Fruit fly (Drosophila melanogaster) whole organism, pupa: ENCODE measurements around the gene CG8630.

Experiments used
- CG10348 ChIP-seq: fragments of 200-800 bp; sonication (Bioruptor generic); IDR thresholded peaks from 2 replicates; pipeline ENCODE4 v1.3.6; 2022; ENCODE audit warnings: missing biosample characterization, missing genetic modification characterization
- CG12605 ChIP-seq: fragments of 200-800 bp; sonication (Bioruptor generic); IDR thresholded peaks from 2 replicates; pipeline ENCODE4 v1.3.6; 2022; ENCODE audit warnings: missing biosample characterization, missing genetic modification characterization
- CG13204 ChIP-seq: fragments of 200-800 bp; sonication (Bioruptor generic); optimal IDR thresholded peaks from 2 replicates; lab custom pipeline; 2018; ENCODE audit warnings: missing biosample characterization, mild to moderate bottlenecking, missing genetic modification characterization, moderate library complexity
- CG14655 ChIP-seq: fragments of 200-800 bp; sonication (Bioruptor generic); optimal IDR thresholded peaks from 3 replicates; lab custom pipeline; 2017; ENCODE audit warnings: mild to moderate bottlenecking, missing biosample characterization, missing genetic modification reagents, missing genetic modification characterization
- CG15710 ChIP-seq: fragments of 200-800 bp; sonication (Bioruptor generic); optimal IDR thresholded peaks from 2 replicates; lab custom pipeline; 2018; ENCODE audit warnings: missing biosample characterization, mild to moderate bottlenecking, missing genetic modification characterization, moderate library complexity
- CG17806 ChIP-seq: fragments of 200-800 bp; sonication (Bioruptor generic); optimal IDR thresholded peaks from 2 replicates; lab custom pipeline; 2018; ENCODE audit warnings: missing biosample characterization, mild to moderate bottlenecking, missing genetic modification characterization, moderate library complexity
- CG32121 ChIP-seq: fragments of 200-800 bp; sonication (Bioruptor generic); IDR thresholded peaks from 2 replicates; pipeline ENCODE4 v1.3.6; 2022; ENCODE audit warnings: missing biosample characterization, missing genetic modification characterization
- CG34367 ChIP-seq: fragments of 200-800 bp; sonication (Bioruptor generic); optimal IDR thresholded peaks from 2 replicates; lab custom pipeline; 2018; ENCODE audit warnings: missing biosample characterization, mild to moderate bottlenecking, missing genetic modification characterization
- CG4496 ChIP-seq: fragments of 200-800 bp; sonication (Bioruptor generic); IDR thresholded peaks from 3 replicates; pipeline ENCODE4 v1.3.6; 2022; ENCODE audit warnings: missing biosample characterization, missing genetic modification characterization
- CG8159 ChIP-seq: fragments of 200-800 bp; sonication (Bioruptor generic); optimal IDR thresholded peaks from 3 replicates; lab custom pipeline; 2018; ENCODE audit warnings: missing biosample characterization, mild to moderate bottlenecking, missing genetic modification characterization, moderate library complexity
- CG8301 ChIP-seq: fragments of 200-800 bp; sonication (Bioruptor generic); optimal IDR thresholded peaks from 2 replicates; lab custom pipeline; 2018; ENCODE audit warnings: missing biosample characterization, mild to moderate bottlenecking, missing genetic modification characterization
- CG9948 ChIP-seq: fragments of 200-800 bp; sonication (Bioruptor generic); optimal IDR thresholded peaks from 2 replicates; lab custom pipeline; 2018; ENCODE audit warnings: missing biosample characterization, mild to moderate bottlenecking, missing genetic modification characterization, moderate library complexity
- D1 ChIP-seq: fragments of 200-800 bp; sonication (Bioruptor generic); optimal IDR thresholded peaks from 2 replicates; lab custom pipeline; 2018; ENCODE audit warnings: missing biosample characterization, mild to moderate bottlenecking, missing genetic modification characterization, moderate library complexity
- EcR ChIP-seq: fragments of 200-800 bp; sonication (Bioruptor generic); optimal IDR thresholded peaks from 3 replicates; lab custom pipeline; 2019; ENCODE audit warnings: missing biosample characterization, missing genetic modification characterization, mild to moderate bottlenecking, moderate library complexity, missing genetic modification reagents
- Ets98B ChIP-seq: fragments of 200-800 bp; sonication (Bioruptor generic); IDR thresholded peaks from 2 replicates; pipeline ENCODE4 v1.3.6; 2022; ENCODE audit warnings: missing biosample characterization, missing genetic modification characterization
- Pif1A ChIP-seq: fragments of 200-800 bp; sonication (Bioruptor generic); optimal IDR thresholded peaks from 3 replicates; lab custom pipeline; 2016; ENCODE audit warnings: missing biosample characterization, missing genetic modification characterization
- Pif1B ChIP-seq: fragments of 200-800 bp; sonication (Bioruptor generic); optimal IDR thresholded peaks from 3 replicates; lab custom pipeline; 2016; ENCODE audit warnings: missing biosample characterization, missing genetic modification characterization
- Snoo ChIP-seq: fragments of 200-800 bp; sonication (Bioruptor generic); optimal IDR thresholded peaks from 3 replicates; lab custom pipeline; 2017; ENCODE audit warnings: missing biosample characterization, mild to moderate bottlenecking, missing genetic modification characterization, inconsistent platforms
- fd96Ca ChIP-seq: fragments of 200-800 bp; sonication (Bioruptor generic); IDR thresholded peaks from 3 replicates; pipeline ENCODE4 v1.3.6; 2022; ENCODE audit warnings: missing biosample characterization, missing genetic modification characterization
- gl ChIP-seq: fragments of 200-800 bp; sonication (Bioruptor generic); optimal IDR thresholded peaks from 2 replicates; lab custom pipeline; 2018; ENCODE audit warnings: missing biosample characterization, mild to moderate bottlenecking, missing genetic modification characterization
- rn ChIP-seq: fragments of 200-800 bp; sonication (Bioruptor generic); IDR thresholded peaks from 2 replicates; pipeline ENCODE4 v1.3.6; 2022; ENCODE audit warnings: missing biosample characterization, missing genetic modification characterization

The CG8630 gene

DNA sequence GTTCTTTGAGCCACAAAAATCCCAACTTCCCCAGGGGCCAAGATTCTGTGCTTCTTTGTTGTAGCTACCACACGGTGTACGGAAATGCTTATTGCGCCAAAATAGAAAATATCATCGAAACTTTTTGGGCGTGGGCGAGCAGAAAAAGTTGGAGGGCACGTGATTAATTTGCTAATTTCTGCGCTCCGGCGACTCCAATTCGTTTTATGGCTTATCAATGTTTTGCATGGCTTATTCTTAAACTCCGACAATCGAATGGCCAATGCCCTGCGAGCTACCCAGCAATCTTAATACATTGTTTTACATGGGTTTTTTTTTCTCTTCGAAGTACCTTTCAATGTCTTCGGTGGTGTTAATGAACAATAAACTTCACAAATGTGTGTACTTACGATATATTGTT lies 4.0 kb upstream of the CG8630 start:
- TF ChIP-seq CG13204 (GFP tag; lab: Kevin White, UChicago) (no peak), CG4496 (GFP tag; lab: Robert Waterston, UW) (no peak), EcR (GFP tag; lab: Kevin White, UChicago) (no peak), CG32121 (GFP tag; lab: Robert Waterston, UW) (no peak), CG17806 (tag; lab: Kevin White, UChicago) (no peak), CG34367 (tag; lab: Kevin White, UChicago) (no peak), D1 (no peak), rn (GFP tag; lab: Robert Waterston, UW) (no peak), CG14655 (no peak), Ets98B (no peak), CG15710 (no peak), Snoo (tag; lab: Kevin White, UChicago) (no peak)

DNA sequence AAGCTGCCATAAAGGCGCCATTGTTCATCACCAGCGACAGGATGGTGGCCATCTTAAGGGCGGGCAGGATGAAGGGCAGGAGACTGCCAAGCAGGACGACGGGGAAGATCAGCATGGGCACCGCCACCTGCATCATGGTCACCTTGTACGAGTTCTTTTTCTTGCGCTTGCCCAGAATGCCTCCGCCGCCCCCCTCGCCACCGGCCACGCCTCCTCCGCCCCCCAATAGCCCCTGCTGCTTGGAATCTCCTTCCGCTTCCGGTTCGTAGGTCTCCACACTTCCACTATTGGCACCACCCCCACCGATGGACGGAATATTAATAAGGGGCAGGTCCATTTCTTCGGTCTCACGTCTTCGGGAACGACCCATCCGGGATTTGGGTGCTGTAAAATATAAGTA lies 5.6 kb downstream of the CG8630 start:
- TF ChIP-seq CG14655 (no peak), Pif1A (no peak), CG4496 (GFP tag; lab: Robert Waterston, UW) (no peak), fd96Ca (GFP tag; lab: Robert Waterston, UW) (no peak), CG9948 (tag; lab: Kevin White, UChicago) (no peak), CG32121 (GFP tag; lab: Robert Waterston, UW) (no peak), CG15710 (no peak), EcR (GFP tag; lab: Kevin White, UChicago) (no peak), Ets98B (no peak)
- TF ChIP-seq, all 21 proteins: peak for 0

DNA sequence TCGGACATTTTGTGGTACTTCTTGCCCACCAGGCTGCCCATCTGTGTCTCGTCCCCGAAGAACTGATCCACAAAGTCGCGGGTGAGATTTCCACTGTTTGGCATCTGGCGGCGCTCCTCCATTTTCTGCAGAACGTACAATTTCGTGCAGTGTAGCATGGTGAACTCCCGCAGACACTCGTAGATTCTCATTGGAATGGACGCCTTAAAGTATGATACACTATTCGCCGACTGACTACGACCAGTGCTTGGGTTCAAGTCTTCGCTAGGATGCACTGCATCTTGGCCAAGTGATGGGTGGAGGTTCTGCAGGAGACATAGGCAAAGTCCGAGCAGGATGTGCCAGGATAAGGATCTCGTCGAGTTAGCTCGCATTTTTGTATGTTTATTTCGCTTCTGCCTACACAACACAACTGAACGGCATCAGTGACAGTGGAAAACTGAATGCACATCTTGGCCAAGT lies 6.6 kb downstream of the CG8630 start, which contains the start of gene CG15888:
TSS of gene CG15888 (minus strand) at position 412 of the 462 bp plus-strand sequence.
- TF ChIP-seq Pif1B (no peak), CG8159 (no peak), Ets98B (no peak), D1 (no peak), CG34367 (tag; lab: Kevin White, UChicago) (no peak), Snoo (tag; lab: Kevin White, UChicago) (no peak), CG14655 (no peak), Pif1A (no peak), fd96Ca (GFP tag; lab: Robert Waterston, UW) (no peak), EcR (GFP tag; lab: Kevin White, UChicago) (no peak), CG9948 (tag; lab: Kevin White, UChicago) (no peak), CG12605 (GFP tag; lab: Robert Waterston, UW) (no peak), gl (tag; lab: Kevin White, UChicago) (no peak), CG4496 (GFP tag; lab: Robert Waterston, UW) (no peak), CG32121 (GFP tag; lab: Robert Waterston, UW) (no peak), CG17806 (tag; lab: Kevin White, UChicago) (no peak)

dm6 chr3R:13288763-13289312 lies 9.3 kb downstream of the CG8630 start, which contains the start of gene apn:
Gene apn, minus strand, starts transcription at chr3R:13288813.
- TF ChIP-seq CG32121 (GFP tag; lab: Robert Waterston, UW) (no peak), EcR (GFP tag; lab: Kevin White, UChicago) (no peak), Pif1A (no peak), CG8159 (no peak), Pif1B (no peak), Ets98B (no peak), CG13204 (GFP tag; lab: Kevin White, UChicago) (no peak), CG10348 (GFP tag; lab: Robert Waterston, UW) (no peak), Snoo (tag; lab: Kevin White, UChicago) (no peak), CG14655 (no peak), CG9948 (tag; lab: Kevin White, UChicago) (no peak), CG12605 (GFP tag; lab: Robert Waterston, UW) (no peak), CG15710 (no peak), fd96Ca (GFP tag; lab: Robert Waterston, UW) (no peak), CG8301 (no peak), CG34367 (tag; lab: Kevin White, UChicago) (no peak), CG4496 (GFP tag; lab: Robert Waterston, UW) (no peak), gl (tag; lab: Kevin White, UChicago) (no peak), rn (GFP tag; lab: Robert Waterston, UW) (no peak)

- TF ChIP-seq CG10348 (GFP tag; lab: Robert Waterston, UW) = no peak
- no peak for TF ChIP-seq CG17806 (tag; lab: Kevin White, UChicago)
- no peak for TF ChIP-seq CG15710
- no peak for TF ChIP-seq Snoo (tag; lab: Kevin White, UChicago)
- TF ChIP-seq Pif1B = no peak
- TF ChIP-seq Ets98B = no peak
- no peak for TF ChIP-seq CG34367 (tag; lab: Kevin White, UChicago)
Measured at dm6 chr3R:13290329-13290728, 10.8 kb downstream of the CG8630 start, which contains the start of gene Osi22. Gene Osi22, plus strand, starts transcription at chr3R:13290629.

- TF ChIP-seq CG8159 (no peak), CG13204 (GFP tag; lab: Kevin White, UChicago) (no peak), EcR (GFP tag; lab: Kevin White, UChicago) (no peak), CG12605 (GFP tag; lab: Robert Waterston, UW) (no peak), fd96Ca (GFP tag; lab: Robert Waterston, UW) (no peak), CG4496 (GFP tag; lab: Robert Waterston, UW) (no peak), D1 (no peak), Ets98B (no peak), Pif1B (no peak), CG17806 (tag; lab: Kevin White, UChicago) (no peak), CG9948 (tag; lab: Kevin White, UChicago) (no peak)
Measured at dm6 chr3R:13293148-13293756, 13.7 kb downstream of the CG8630 start, which contains the start of gene wntD. Gene wntD, minus strand, starts transcription at chr3R:13293198.
